Worm (Caenorhabditis elegans): Measurements from ENCODE around the gene F48C5.2.
A peak's percentile ranks its signal among the peaks of the same experiment; 100 is the strongest.

ce11 chrX:11465215-11465614 is 11.1 kb upstream of the F48C5.2 start, which contains the start of gene lin-14:
- TF ChIP-seq nhr-28 (tag; optimal IDR thresholded peaks at IDR 0.05): no peak
- TF ChIP-seq lin-15B (tag; optimal IDR thresholded peaks at IDR 0.05): no peak
- peak; percentile 23 for TF ChIP-seq daf-12 (tag; optimal IDR thresholded peaks at IDR 0.05)
- TF ChIP-seq ztf-4 (tag; optimal IDR thresholded peaks at IDR 0.05): no peak
- TF ChIP-seq mdl-1 (tag; optimal IDR thresholded peaks at IDR 0.05): no peak
